In the genomic region with DNA sequence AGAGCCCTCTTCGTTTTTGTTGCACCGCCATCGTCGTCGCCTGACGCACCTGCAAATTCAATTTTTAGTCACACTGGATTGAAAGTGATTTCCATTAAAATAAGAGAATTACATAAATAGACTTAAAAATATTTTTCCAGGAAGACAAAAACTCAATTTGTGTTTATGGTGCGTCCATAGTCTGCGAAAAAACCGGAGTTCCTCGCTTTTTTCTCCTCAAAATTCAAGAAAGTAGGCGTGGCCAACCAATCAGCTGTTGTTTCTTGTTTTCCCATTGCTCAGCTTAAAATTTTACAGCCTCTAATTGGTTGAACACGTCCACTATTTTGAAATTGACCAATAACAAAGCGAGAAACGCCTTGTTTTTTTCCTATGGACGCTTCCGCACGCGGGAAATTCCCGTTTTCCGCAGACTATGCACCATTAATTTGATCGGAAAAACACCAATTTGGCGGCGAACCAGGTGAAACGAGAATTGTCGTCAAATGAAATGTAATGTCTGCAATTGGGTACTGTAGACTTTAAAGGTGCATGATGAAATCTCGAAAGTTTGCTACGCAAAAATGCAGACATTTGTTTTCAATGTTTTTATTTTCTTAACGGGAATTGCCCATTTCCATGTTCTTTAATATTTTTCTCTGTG, we compare ENCODE assay signal across 1 worm cellular context.
TF ChIP-seq lines count a peak whose summit lies in the region.

Gene C27F2.7, minus strand, starts transcription at position 51 of the 643 bp plus-strand sequence.

TF ChIP-seq in whole organism, young adult, 124 proteins besides CTCF, POLR2A, EP300 and RAD21 (continued from another document):
- TF ChIP-seq lsl-1 (GFP tag; optimal IDR thresholded peaks at IDR 0.05; lab: Kevin White, UChicago): peak; percentile 94
- TF ChIP-seq rpc-1 (optimal IDR thresholded peaks at IDR 0.05; lab: Kevin White, UChicago): no peak
- no peak for TF ChIP-seq rpc-1 (tag; optimal IDR thresholded peaks at IDR 0.05; lab: Kevin White, UChicago)
- TF ChIP-seq ceh-27 (GFP tag; optimal IDR thresholded peaks at IDR 0.05; lab: Kevin White, UChicago): no peak
- TF ChIP-seq ztf-18 (tag; optimal IDR thresholded peaks at IDR 0.05; lab: Kevin White, UChicago): peak; percentile 46
- peak; percentile 47 for TF ChIP-seq dpl-1 (GFP tag; optimal IDR thresholded peaks at IDR 0.05; lab: Kevin White, UChicago)
- TF ChIP-seq Y53G8AR.9 (GFP tag; conservative IDR thresholded peaks at IDR 0.05; lab: Robert Waterston, UW): 0 out of 2 replicates have a peak, but pooled peaks have one; percentile 57
- peak; percentile 80 for TF ChIP-seq xnd-1 (tag; optimal IDR thresholded peaks at IDR 0.05; lab: Kevin White, UChicago)
- TF ChIP-seq mes-4 (tag; optimal IDR thresholded peaks at IDR 0.05; lab: Kevin White, UChicago): no peak
- no peak for TF ChIP-seq snpc-4 (GFP tag; optimal IDR thresholded peaks at IDR 0.05; lab: Kevin White, UChicago)
- no peak for TF ChIP-seq snpc-4 (tag; optimal IDR thresholded peaks at IDR 0.05; lab: Kevin White, UChicago)
- no peak for TF ChIP-seq zfh-2 (GFP tag; conservative IDR thresholded peaks at IDR 0.05; lab: Robert Waterston, UW)
TF ChIP-seq in whole organism, young adult: peak in this region for 36.
